Fruit fly (Drosophila melanogaster): ENCODE results near the gene CG7627.

DNA sequence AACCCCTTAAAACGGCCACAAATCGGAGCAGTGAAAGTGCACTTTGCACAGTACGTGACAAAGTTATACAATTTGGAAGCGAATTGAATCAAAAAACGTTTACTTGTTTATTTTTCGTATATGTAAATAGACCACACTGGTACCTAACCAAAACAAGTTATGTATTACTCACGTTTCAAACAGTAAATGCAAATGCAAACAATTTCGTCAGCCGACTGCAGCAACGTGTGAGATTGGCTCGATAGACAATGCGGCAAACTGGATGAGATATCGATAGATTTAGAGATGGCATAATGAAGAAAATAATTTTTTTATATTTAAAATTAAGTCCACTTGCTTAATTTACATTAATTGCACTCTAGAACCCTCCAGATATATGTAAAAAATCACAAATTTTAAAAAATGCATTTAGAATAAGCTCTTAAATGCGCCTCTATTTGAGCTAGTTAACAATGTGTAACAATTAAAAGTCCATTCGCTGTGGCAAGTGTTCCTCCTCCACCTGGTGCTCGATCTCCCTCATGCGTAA lies 19.3 kb upstream of the CG7627 start, which contains the start of gene AlaRS:
- TF ChIP-seq Myc (optimal IDR thresholded peaks at IDR 0.05): no peak
- peak in 1 of 2 experiments; percentile 66 for TF ChIP-seq foxo (GFP tag; optimal IDR thresholded peaks at IDR 0.05)
